Worm (Caenorhabditis elegans) whole organism, early embryonic: ENCODE data around the gene M176.5.

Source experiments
- B0310.2 ChIP-seq: sonication (generic microtip); optimal IDR thresholded peaks from 2 replicates; lab custom pipeline; 2016; ENCODE audit warnings: mild to moderate bottlenecking, missing genetic modification characterization, missing compliant biosample characterization
- F13C5.2 ChIP-seq: sonication (generic microtip); optimal IDR thresholded peaks from 2 replicates; lab custom pipeline; 2017; ENCODE audit warnings: mild to moderate bottlenecking, missing genetic modification characterization, inconsistent platforms, missing compliant biosample characterization
- aly-1 ChIP-seq: sonication (generic microtip); optimal IDR thresholded peaks from 2 replicates; lab custom pipeline; 2016; ENCODE audit warnings: missing genetic modification characterization, missing compliant biosample characterization
- ama-1 ChIP-seq: fragments of 150-350 bp; optimal IDR thresholded peaks from 2 replicates; lab custom pipeline; 2014
- ceh-13 ChIP-seq: fragments of 200-800 bp; sonication (Bioruptor generic); optimal IDR thresholded peaks from 2 replicates; lab custom pipeline; 2018; ENCODE audit warnings: mild to moderate bottlenecking, missing genetic modification characterization, missing compliant biosample characterization
- ceh-36 ChIP-seq: sonication (generic microtip); optimal IDR thresholded peaks from 2 replicates; lab custom pipeline; 2016; ENCODE audit warnings: missing genetic modification characterization, inconsistent platforms, missing compliant biosample characterization
- ets-7 ChIP-seq: sonication (generic microtip); optimal IDR thresholded peaks from 2 replicates; lab custom pipeline; 2016; ENCODE audit warnings: missing genotype, missing genetic modification characterization, missing compliant biosample characterization
- flt-1 ChIP-seq: fragments of 200-800 bp; sonication (Bioruptor generic); IDR thresholded peaks from 2 replicates; pipeline ENCODE4 v1.3.6; 2022; ENCODE audit warnings: missing genetic modification characterization, missing compliant biosample characterization
- hmbx-1 ChIP-seq: sonication (generic microtip); optimal IDR thresholded peaks from 2 replicates; lab custom pipeline; 2016; ENCODE audit warnings: mild to moderate bottlenecking, missing genetic modification characterization, missing compliant biosample characterization
- hmg-4 ChIP-seq: fragments of 200-800 bp; sonication (Bioruptor generic); optimal IDR thresholded peaks from 2 replicates; lab custom pipeline; 2018; ENCODE audit warnings: mild to moderate bottlenecking, missing genetic modification characterization, missing compliant biosample characterization
- hnd-1 ChIP-seq: sonication (generic microtip); optimal IDR thresholded peaks from 2 replicates; lab custom pipeline; 2016; ENCODE audit warnings: missing genetic modification characterization, missing compliant biosample characterization
- pes-1 ChIP-seq: fragments of 200-800 bp; sonication (Bioruptor generic); IDR thresholded peaks from 2 replicates; pipeline ENCODE4 v1.3.6; 2022; ENCODE audit warnings: missing genetic modification reagents, missing genetic modification characterization, missing compliant biosample characterization
- scrt-1 ChIP-seq: fragments of 200-800 bp; sonication (Bioruptor generic); IDR thresholded peaks from 2 replicates; pipeline ENCODE4 v1.3.6; 2022; ENCODE audit warnings: missing genetic modification characterization, missing compliant biosample characterization
- sea-1 ChIP-seq: fragments of 200-800 bp; sonication (Bioruptor generic); conservative IDR thresholded peaks from 2 replicates; pipeline ENCODE4 v1.3.6; 2022; ENCODE audit warnings: missing genetic modification characterization, missing compliant biosample characterization
- tbx-11 ChIP-seq: fragments of 200-800 bp; sonication (Bioruptor generic); IDR thresholded peaks from 2 replicates; pipeline ENCODE4 v1.3.6; 2022; ENCODE audit warnings: missing genetic modification characterization, missing compliant biosample characterization
- tbx-37 ChIP-seq: fragments of 200-800 bp; sonication (Bioruptor generic); conservative IDR thresholded peaks from 2 replicates; pipeline ENCODE4 v1.3.6; 2022; ENCODE audit warnings: missing genetic modification reagents, missing genetic modification characterization, missing compliant biosample characterization
- tra-4 ChIP-seq: sonication (generic microtip); optimal IDR thresholded peaks from 2 replicates; lab custom pipeline; 2017; ENCODE audit warnings: missing genetic modification characterization, missing compliant biosample characterization

M176.5 gene

ce11 chrII:9418065-9418567 is 9.4 kb downstream of the M176.5 start, which contains the start of the genes M176.4 and M176.16:
TSS of gene M176.4 (plus strand) at chrII:9418365.
TSS of gene M176.16 (plus strand) at chrII:9418517.
- TF ChIP-seq sea-1 (GFP tag; lab: Robert Waterston, UW) (no peak), tbx-37 (no peak), hmg-4 (no peak), hmbx-1 (tag; lab: Kevin White, UChicago) (no peak), B0310.2 (tag; lab: Kevin White, UChicago) (no peak), pes-1 (GFP tag; lab: Robert Waterston, UW) (no peak), tbx-11 (GFP tag; lab: Robert Waterston, UW) (no peak), ceh-36 (no peak), ama-1 (lab: Kevin White, UChicago) (no peak), scrt-1 (GFP tag; lab: Robert Waterston, UW) (no peak)

DNA sequence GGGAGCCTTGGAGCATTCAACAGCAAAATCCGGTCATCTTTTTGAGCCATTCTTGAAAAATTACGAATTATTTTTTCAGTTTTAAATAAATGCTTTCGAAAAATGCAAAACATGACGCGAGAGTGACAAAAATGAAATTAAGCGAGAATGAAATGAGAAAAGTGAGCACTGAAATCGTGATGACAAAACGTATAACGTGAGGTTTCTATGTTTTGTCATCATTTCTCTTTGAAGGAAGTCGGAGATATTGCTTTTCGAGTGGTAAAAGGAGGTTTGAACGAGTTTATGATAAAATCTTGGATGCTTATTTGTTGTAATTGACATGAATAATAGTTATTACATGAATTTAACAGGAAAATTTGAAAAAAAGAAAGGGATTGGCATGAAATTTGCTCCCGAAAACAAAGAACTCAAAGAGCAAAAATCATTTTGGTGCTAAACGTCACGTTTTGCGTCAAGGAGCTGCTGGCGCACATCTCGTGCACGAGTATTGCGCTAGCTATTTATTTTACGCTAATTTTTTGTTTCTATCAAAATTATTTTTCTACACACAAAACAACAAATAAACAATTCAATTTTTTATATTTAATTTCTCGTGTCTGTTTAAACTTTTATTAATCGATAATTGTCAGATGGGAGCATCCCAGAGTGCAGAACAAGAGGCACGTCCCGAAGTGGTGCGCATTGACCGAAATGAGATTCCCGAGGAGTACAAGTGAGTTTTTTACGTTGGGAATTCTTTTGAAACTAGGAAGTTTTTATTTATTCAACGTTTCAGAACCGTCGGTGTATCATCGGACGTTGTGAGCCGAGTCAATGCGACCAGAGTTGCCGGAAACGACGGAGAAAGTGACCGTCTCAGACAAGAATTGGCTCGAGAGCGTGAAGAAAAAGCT is 10.9 kb downstream of the M176.5 start, which contains the start of the genes gss-1 and chch-3:
TSS of gene gss-1 (minus strand) at position 51 of the 896 bp plus-strand sequence.
TSS of gene chch-3 (plus strand) at position 633 of the 896 bp plus-strand sequence.
- no peak for TF ChIP-seq ceh-36
- no peak for TF ChIP-seq F13C5.2
- TF ChIP-seq hmg-4 = no peak
- TF ChIP-seq hmbx-1 (tag; lab: Kevin White, UChicago) = no peak
- no peak for TF ChIP-seq hnd-1 (tag; lab: Kevin White, UChicago)
- TF ChIP-seq scrt-1 (GFP tag; lab: Robert Waterston, UW) = no peak
- TF ChIP-seq tra-4 (tag; lab: Kevin White, UChicago) = no peak
- TF ChIP-seq pes-1 (GFP tag; lab: Robert Waterston, UW) = no peak
- TF ChIP-seq ceh-13 (GFP tag; lab: Kevin White, UChicago) = no peak
- no peak for TF ChIP-seq tbx-11 (GFP tag; lab: Robert Waterston, UW)

DNA sequence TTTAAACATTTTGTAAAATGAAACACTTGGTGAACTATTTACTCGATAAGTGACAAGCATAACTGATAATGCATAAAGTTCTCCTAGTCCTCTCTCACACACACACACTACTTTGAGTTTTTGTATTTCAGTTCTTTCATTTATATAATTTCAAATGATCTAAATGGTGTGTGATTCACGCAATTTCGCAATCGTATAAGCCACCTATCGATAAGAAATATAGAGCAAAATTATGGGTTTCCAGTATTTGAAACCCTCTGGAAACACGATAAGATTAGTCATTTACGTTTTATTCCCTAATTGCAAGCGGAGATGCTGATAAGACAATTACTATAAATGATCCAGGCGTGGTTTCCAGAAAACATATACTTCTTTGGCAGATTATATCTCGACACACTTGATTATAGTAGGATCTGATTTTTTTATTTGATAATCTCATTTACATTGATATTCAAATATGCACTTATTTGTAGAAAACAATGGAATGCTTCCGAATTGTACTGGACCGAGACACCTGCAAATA is 15.4 kb downstream of the M176.5 start, which contains the start of gene arrd-3:
TSS of gene arrd-3 (plus strand) at position 473 of the 523 bp plus-strand sequence.
- no peak for TF ChIP-seq B0310.2 (tag; lab: Kevin White, UChicago)
- TF ChIP-seq pes-1 (GFP tag; lab: Robert Waterston, UW) = no peak
- no peak for TF ChIP-seq tra-4 (tag; lab: Kevin White, UChicago)
- TF ChIP-seq sea-1 (GFP tag; lab: Robert Waterston, UW) = no peak
- TF ChIP-seq hmbx-1 (tag; lab: Kevin White, UChicago) = no peak
- TF ChIP-seq tbx-37 = no peak
- no peak for TF ChIP-seq flt-1 (GFP tag; lab: Robert Waterston, UW)
- TF ChIP-seq scrt-1 (GFP tag; lab: Robert Waterston, UW) = no peak
- TF ChIP-seq ets-7 (tag; lab: Kevin White, UChicago) = no peak
- TF ChIP-seq ama-1 (lab: Kevin White, UChicago) = no peak
- TF ChIP-seq hmg-4 = no peak
- no peak for TF ChIP-seq tbx-11 (GFP tag; lab: Robert Waterston, UW)
- no peak for TF ChIP-seq hnd-1 (tag; lab: Kevin White, UChicago)
- TF ChIP-seq aly-1 (tag; lab: Kevin White, UChicago) = no peak
- TF ChIP-seq F13C5.2 = no peak
- TF ChIP-seq ceh-36 = no peak
- TF ChIP-seq ceh-13 (GFP tag; lab: Kevin White, UChicago) = no peak

- no peak for TF ChIP-seq F13C5.2
- no peak for TF ChIP-seq pes-1 (GFP tag; lab: Robert Waterston, UW)
Observed at ce11 chrII:9411497-9411896, 16.0 kb downstream of the M176.5 start, which contains the start of gene M176.9. TSS of gene M176.9 (minus strand) at chrII:9411597.

DNA sequence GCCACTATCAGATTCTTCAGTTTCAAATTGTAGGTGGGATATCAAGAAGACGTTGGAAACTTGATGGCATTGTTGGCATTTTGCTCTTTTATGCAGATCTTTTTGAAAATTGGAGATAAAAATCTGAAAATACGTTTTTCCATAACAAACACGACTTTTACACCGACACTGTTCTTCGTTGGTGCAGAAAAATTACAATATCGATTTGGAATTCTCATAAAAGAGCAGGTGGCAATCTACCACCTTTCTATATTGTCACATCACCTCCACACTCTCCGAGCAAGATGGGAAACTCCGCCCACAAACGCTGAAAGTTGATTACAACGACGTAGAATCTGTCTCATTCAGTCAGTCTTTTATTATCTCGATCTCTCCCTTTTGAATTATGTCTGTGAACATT is 20.1 kb downstream of the M176.5 start, which contains the start of gene arrd-2:
TSS of gene arrd-2 (plus strand) at position 301 of the 400 bp plus-strand sequence.
- TF ChIP-seq flt-1 (GFP tag; lab: Robert Waterston, UW) (no peak), tra-4 (tag; lab: Kevin White, UChicago) (no peak), tbx-37 (no peak), scrt-1 (GFP tag; lab: Robert Waterston, UW) (no peak), aly-1 (tag; lab: Kevin White, UChicago) (no peak), ceh-36 (no peak), hmg-4 (no peak), pes-1 (GFP tag; lab: Robert Waterston, UW) (no peak), tbx-11 (GFP tag; lab: Robert Waterston, UW) (no peak), ets-7 (tag; lab: Kevin White, UChicago) (no peak), ceh-13 (GFP tag; lab: Kevin White, UChicago) (no peak), hmbx-1 (tag; lab: Kevin White, UChicago) (no peak), sea-1 (GFP tag; lab: Robert Waterston, UW) (no peak)

DNA sequence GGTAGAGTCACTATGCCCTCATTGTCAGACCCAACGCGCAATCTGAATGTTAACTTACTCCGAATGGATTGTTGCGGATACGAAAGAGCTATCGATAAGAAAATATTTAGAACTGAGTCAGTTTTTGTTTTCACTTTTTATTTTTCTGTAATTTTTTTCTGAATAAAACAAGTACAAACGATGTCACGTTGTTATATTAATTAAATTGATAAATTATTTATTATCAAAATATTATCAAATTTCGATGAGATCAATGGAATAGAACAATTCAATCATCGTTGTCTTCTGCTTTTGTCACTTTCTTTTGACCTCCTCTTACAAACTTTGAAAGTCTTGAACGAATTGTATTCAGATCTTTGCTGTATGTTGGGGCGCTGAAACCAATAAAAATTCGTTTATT is 20.5 kb downstream of the M176.5 start, which contains the start of gene mpz-6:
TSS of gene mpz-6 (minus strand) at position 101 of the 400 bp plus-strand sequence.
- no peak for TF ChIP-seq ceh-13 (GFP tag; lab: Kevin White, UChicago)
- no peak for TF ChIP-seq aly-1 (tag; lab: Kevin White, UChicago)
- TF ChIP-seq sea-1 (GFP tag; lab: Robert Waterston, UW) = no peak
- no peak for TF ChIP-seq hmg-4
- TF ChIP-seq ets-7 (tag; lab: Kevin White, UChicago) = no peak
- no peak for TF ChIP-seq hnd-1 (tag; lab: Kevin White, UChicago)
- TF ChIP-seq ama-1 (lab: Kevin White, UChicago) = no peak

- TF ChIP-seq ets-7 (tag; lab: Kevin White, UChicago) = no peak
- TF ChIP-seq sea-1 (GFP tag; lab: Robert Waterston, UW) = no peak
- TF ChIP-seq hmg-4 = no peak
- TF ChIP-seq hnd-1 (tag; lab: Kevin White, UChicago) = no peak
- TF ChIP-seq ceh-36 = no peak
Observed at ce11 chrII:9403846-9404245, 23.7 kb downstream of the M176.5 start, which contains the start of gene Y51B9A.5. TSS of gene Y51B9A.5 (plus strand) at chrII:9404146.
